Worm (Caenorhabditis elegans): Measurements from ENCODE around the gene K09A9.8.

The K09A9.8 gene

ce11 chrX:15604236-15604635 lies 7.3 kb upstream of the K09A9.8 start:
- no peak for TF ChIP-seq rnt-1 (tag; optimal IDR thresholded peaks at IDR 0.05)
- TF ChIP-seq ceh-34 (tag; optimal IDR thresholded peaks at IDR 0.05): no peak
- no peak for TF ChIP-seq hlh-6 (tag; optimal IDR thresholded peaks at IDR 0.05)
- TF ChIP-seq ceh-30 (tag; optimal IDR thresholded peaks at IDR 0.05): no peak
- TF ChIP-seq ceh-22 (tag; optimal IDR thresholded peaks at IDR 0.05): no peak
- TF ChIP-seq unc-3 (GFP tag; conservative IDR thresholded peaks at IDR 0.05): no peak
- no peak for TF ChIP-seq unc-3 (tag; optimal IDR thresholded peaks at IDR 0.05)
- no peak for TF ChIP-seq unc-42 (tag; optimal IDR thresholded peaks at IDR 0.05)
- TF ChIP-seq odd-2 (tag; optimal IDR thresholded peaks at IDR 0.05): no peak
- TF ChIP-seq hlh-15 (tag; optimal IDR thresholded peaks at IDR 0.05): no peak
- TF ChIP-seq ceh-45 (GFP tag; IDR thresholded peaks at IDR 0.05): no peak
- TF ChIP-seq fax-1 (tag; optimal IDR thresholded peaks at IDR 0.05): no peak
- no peak for TF ChIP-seq F13H6.1 (tag; optimal IDR thresholded peaks at IDR 0.05)
- no peak for TF ChIP-seq zip-5 (tag; optimal IDR thresholded peaks at IDR 0.05)

- TF ChIP-seq C38D4.7 (GFP tag; optimal IDR thresholded peaks at IDR 0.05): no peak
- TF ChIP-seq nhr-232 (tag; optimal IDR thresholded peaks at IDR 0.05): no peak
- peak; percentile 6 for TF ChIP-seq pat-9 (tag; optimal IDR thresholded peaks at IDR 0.05)
- peak; percentile 5 for TF ChIP-seq hlh-30 (tag; optimal IDR thresholded peaks at IDR 0.05; ENCODE audit: insufficient read depth)
- no peak for TF ChIP-seq madf-2 (tag; optimal IDR thresholded peaks at IDR 0.05)
- TF ChIP-seq ceh-19 (GFP tag; optimal IDR thresholded peaks at IDR 0.05): no peak
- TF ChIP-seq sox-2 (GFP tag; IDR thresholded peaks at IDR 0.05): no peak
- TF ChIP-seq elt-2 (tag; optimal IDR thresholded peaks at IDR 0.05): peak; percentile 51
These were observed 3.6 kb upstream of the K09A9.8 start, which contains the start of gene ent-2 for ce11 chrX:15600512-15601117. Gene ent-2 (plus strand): TSS chrX:15601067.

ce11 chrX:15599925-15600324 lies 2.9 kb upstream of the K09A9.8 start:
- TF ChIP-seq ama-1 (optimal IDR thresholded peaks at IDR 0.05): no peak
- TF ChIP-seq lim-6 (tag; optimal IDR thresholded peaks at IDR 0.05): no peak
- no peak for TF ChIP-seq fax-1 (tag; optimal IDR thresholded peaks at IDR 0.05)
- no peak for TF ChIP-seq unc-86 (tag; optimal IDR thresholded peaks at IDR 0.05)
- TF ChIP-seq C38D4.7 (GFP tag; optimal IDR thresholded peaks at IDR 0.05): no peak
- no peak for TF ChIP-seq pqm-1 (tag; optimal IDR thresholded peaks at IDR 0.05)
- TF ChIP-seq ceh-22 (tag; optimal IDR thresholded peaks at IDR 0.05): no peak
- no peak for TF ChIP-seq tbx-7 (tag; optimal IDR thresholded peaks at IDR 0.05)
- TF ChIP-seq ceh-31 (tag; optimal IDR thresholded peaks at IDR 0.05): no peak
- no peak for TF ChIP-seq hlh-30 (tag; optimal IDR thresholded peaks at IDR 0.05; ENCODE audit: insufficient read depth)
- no peak for TF ChIP-seq ttx-3 (tag; optimal IDR thresholded peaks at IDR 0.05)
- TF ChIP-seq fkh-10 (GFP tag; optimal IDR thresholded peaks at IDR 0.05): no peak
- no peak for TF ChIP-seq hlh-8 (tag; optimal IDR thresholded peaks at IDR 0.05)
- TF ChIP-seq C08G9.2 (tag; optimal IDR thresholded peaks at IDR 0.05): no peak

DNA sequence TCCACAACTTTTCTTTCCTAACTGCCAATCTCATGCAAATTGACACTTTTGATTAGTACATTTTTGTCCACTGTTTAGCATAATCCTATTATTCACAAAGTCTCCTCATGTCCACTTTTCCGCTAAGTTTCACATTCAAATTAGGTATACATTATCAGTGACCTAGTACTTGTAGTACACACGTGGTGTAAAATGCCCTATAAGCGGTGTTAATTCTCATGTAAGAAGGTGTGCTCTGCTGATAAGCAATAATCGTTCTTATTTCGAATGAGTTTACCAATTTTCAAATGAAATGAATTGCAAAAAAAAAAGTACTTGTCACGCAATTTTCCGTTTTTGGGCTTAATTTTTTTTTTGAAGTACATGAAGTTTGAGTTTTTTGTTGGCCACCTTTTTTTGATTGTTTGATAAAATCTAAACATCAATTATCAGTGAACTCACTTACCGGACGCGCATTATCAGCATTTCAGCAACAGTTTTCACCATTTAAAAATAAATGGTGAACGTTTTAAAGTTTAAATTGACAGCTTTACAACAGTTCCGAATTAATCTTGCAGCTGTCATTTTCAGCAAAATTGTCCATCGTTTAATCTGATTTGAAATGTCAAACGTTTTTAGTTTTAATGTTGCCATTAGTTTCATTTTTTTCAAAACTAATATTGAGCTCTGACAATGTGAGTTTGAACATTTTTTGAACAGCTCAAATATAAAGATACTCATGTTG lies 1.8 kb upstream of the K09A9.8 start:
- no peak for TF ChIP-seq ref-2 (tag; optimal IDR thresholded peaks at IDR 0.05)
- peak; percentile 75 for TF ChIP-seq elt-2 (tag; optimal IDR thresholded peaks at IDR 0.05)

DNA sequence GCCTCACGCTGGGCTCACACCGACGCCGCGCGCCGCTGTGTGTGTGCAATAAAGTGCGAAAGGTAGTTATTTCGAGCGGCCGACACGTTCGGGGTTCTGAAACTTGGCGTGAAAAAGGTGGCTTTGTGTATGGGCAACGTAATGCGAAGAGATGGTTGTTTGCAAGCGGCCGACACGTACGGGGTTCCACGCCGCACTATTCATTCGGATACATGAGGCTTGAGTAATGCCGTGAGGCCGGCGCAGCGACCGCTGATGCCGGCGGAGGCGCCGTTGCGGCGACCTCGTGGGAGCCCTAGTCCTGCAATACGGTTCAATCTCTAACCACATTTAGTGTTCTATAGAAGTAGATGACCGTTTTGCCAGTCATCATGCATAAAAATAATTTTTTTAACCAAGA lies 3.0 kb downstream of the K09A9.8 start:
- TF ChIP-seq sox-2 (GFP tag; IDR thresholded peaks at IDR 0.05) (no peak), elt-4 (tag; optimal IDR thresholded peaks at IDR 0.05) (peak; percentile 33), ceh-9 (tag; optimal IDR thresholded peaks at IDR 0.05) (no peak), syd-9 (tag; optimal IDR thresholded peaks at IDR 0.05) (no peak), elt-2 (tag; optimal IDR thresholded peaks at IDR 0.05) (no peak)
